Worm (Caenorhabditis elegans) whole organism, young adult: Measurements from ENCODE around the gene sma-3.

Source experiments
- akir-1 ChIP-seq: fragments of 200-800 bp; sonication (Bioruptor generic); optimal IDR thresholded peaks from 2 replicates; lab custom pipeline; 2018; ENCODE audit warnings: mild to moderate bottlenecking, missing genetic modification characterization, moderate library complexity, missing compliant biosample characterization
- ztf-6 ChIP-seq: fragments of 200-800 bp; sonication (Bioruptor generic); IDR thresholded peaks from 2 replicates; pipeline ENCODE4 v1.3.6; 2022; ENCODE audit warnings: missing genetic modification reagents, missing genetic modification characterization, missing compliant biosample characterization

DNA sequence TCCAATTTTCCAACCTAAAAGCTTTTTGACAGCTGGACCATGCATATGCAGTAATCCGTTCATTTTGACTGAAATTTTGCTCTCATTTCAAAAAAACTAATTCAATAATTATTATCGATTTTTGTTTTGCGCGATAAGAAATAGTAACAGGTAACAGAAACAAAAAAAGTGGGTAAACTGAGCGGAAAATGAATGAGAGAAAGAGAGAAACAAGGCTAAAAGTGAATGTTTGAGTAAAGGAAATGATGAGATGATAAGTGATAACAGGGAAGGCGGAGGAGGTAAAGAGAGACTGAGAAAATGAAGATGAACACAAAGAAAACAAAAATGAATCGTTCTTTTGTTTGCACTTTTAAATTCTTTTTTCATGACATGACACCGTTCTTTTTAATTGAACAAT lies at the start of gene sma-3:
- TF ChIP-seq akir-1 (GFP tag; lab: Kevin White, UChicago) (no peak), ztf-6 (GFP tag; lab: Robert Waterston, UW) (no peak)
